Fruit fly (Drosophila melanogaster) whole organism, embryonic: ENCODE data around the gene CG10254.

Experiments
- Asciz ChIP-seq: fragments of 200-800 bp; sonication (Bioruptor generic); optimal IDR thresholded peaks from 2 replicates; lab custom pipeline; 2017; ENCODE audit warnings: missing biosample characterization, mild to moderate bottlenecking, missing genetic modification characterization, missing genetic modification reagents
- Awh ChIP-seq: fragments of 200-800 bp; sonication (Bioruptor generic); IDR thresholded peaks from 2 replicates; pipeline ENCODE4, ENCODE4 v1.3.6; 2022; ENCODE audit warnings: missing biosample characterization, missing genetic modification characterization
- CG10543 ChIP-seq: fragments of 200-800 bp; sonication (Bioruptor generic); optimal IDR thresholded peaks from 3 replicates; lab custom pipeline; 2017; ENCODE audit warnings: missing biosample characterization, mild to moderate bottlenecking, missing genetic modification characterization, moderate library complexity
- CG10565 ChIP-seq: fragments of 200-800 bp; sonication (Bioruptor generic); optimal IDR thresholded peaks from 3 replicates; lab custom pipeline; 2016; ENCODE audit warnings: missing biosample characterization, mild to moderate bottlenecking, missing genetic modification characterization
- CG11398 ChIP-seq: fragments of 200-800 bp; sonication (Bioruptor generic); optimal IDR thresholded peaks from 2 replicates; lab custom pipeline; 2016; ENCODE audit warnings: missing biosample characterization, missing genetic modification characterization
- CG12391 ChIP-seq: fragments of 200-800 bp; sonication (Bioruptor generic); optimal IDR thresholded peaks from 3 replicates; lab custom pipeline; 2018; ENCODE audit warnings: missing biosample characterization, mild to moderate bottlenecking, missing genetic modification characterization, moderate library complexity
- CG13296 ChIP-seq: fragments of 200-800 bp; sonication (Bioruptor generic); optimal IDR thresholded peaks from 3 replicates; lab custom pipeline; 2018; ENCODE audit warnings: missing biosample characterization, mild to moderate bottlenecking, missing genetic modification characterization
- CG14014 ChIP-seq: fragments of 200-800 bp; sonication (Bioruptor generic); IDR thresholded peaks from 2 replicates; pipeline ENCODE4 v1.3.6; 2022; ENCODE audit warnings: missing biosample characterization, missing genetic modification characterization
- CG1603 ChIP-seq: fragments of 200-800 bp; sonication (Bioruptor generic); optimal IDR thresholded peaks from 2 replicates; lab custom pipeline; 2019; ENCODE audit warnings: missing biosample characterization, mild to moderate bottlenecking, missing genetic modification characterization, moderate library complexity
- CG17186 ChIP-seq: fragments of 200-800 bp; sonication (Bioruptor generic); optimal IDR thresholded peaks from 3 replicates; lab custom pipeline; 2017; ENCODE audit warnings: missing biosample characterization, missing genetic modification reagents, missing genetic modification characterization
- CG2875 ChIP-seq: fragments of 200-800 bp; sonication (Bioruptor generic); optimal IDR thresholded peaks from 2 replicates; lab custom pipeline; 2017; ENCODE audit warnings: missing biosample characterization, mild to moderate bottlenecking, missing genetic modification characterization, missing genetic modification reagents
- CG32532 ChIP-seq: fragments of 200-800 bp; sonication (Bioruptor generic); IDR thresholded peaks from 2 replicates; pipeline ENCODE4 v1.3.6; 2022; ENCODE audit warnings: missing biosample characterization, missing genetic modification characterization
- CG33557 ChIP-seq: fragments of 200-800 bp; sonication (Bioruptor generic); optimal IDR thresholded peaks from 2 replicates; lab custom pipeline; 2019; ENCODE audit warnings: missing biosample characterization, mild to moderate bottlenecking, missing genetic modification characterization, moderate library complexity
- CG3838 ChIP-seq: fragments of 200-800 bp; sonication (Bioruptor generic); optimal IDR thresholded peaks from 3 replicates; lab custom pipeline; 2016; ENCODE audit warnings: missing biosample characterization, missing genetic modification characterization
- CG43689 ChIP-seq: fragments of 200-800 bp; sonication (Bioruptor generic); IDR thresholded peaks from 2 replicates; pipeline ENCODE4 v1.3.6; 2022; ENCODE audit warnings: missing biosample characterization, missing genetic modification characterization
- CG6654 ChIP-seq: fragments of 200-800 bp; sonication (Bioruptor generic); optimal IDR thresholded peaks from 2 replicates; lab custom pipeline; 2017; ENCODE audit warnings: missing biosample characterization, mild to moderate bottlenecking, missing genetic modification characterization
- CG7357 ChIP-seq: fragments of 200-800 bp; sonication (Bioruptor generic); IDR thresholded peaks from 3 replicates; pipeline ENCODE4 v1.3.6; 2022; ENCODE audit warnings: missing biosample characterization, missing genetic modification characterization
- CG8478 ChIP-seq: fragments of >200 bp; optimal IDR thresholded peaks from 2 replicates; lab custom pipeline; 2018
- CG9817 ChIP-seq: fragments of 200-800 bp; sonication (Bioruptor generic); optimal IDR thresholded peaks from 2 replicates; lab custom pipeline; 2018; ENCODE audit warnings: missing biosample characterization, mild to moderate bottlenecking, missing genetic modification characterization, moderate library complexity
- Dfd ChIP-seq, 2 experiments: fragments of >200 bp; optimal IDR thresholded peaks; 2 replicates each; lab custom pipeline; 2017; ENCODE audit warnings: missing biosample characterization in 2 of 2, missing genetic modification characterization in 2 of 2
- Doc2 ChIP-seq: fragments of 200-800 bp; sonication (Bioruptor generic); IDR thresholded peaks from 2 replicates; pipeline ENCODE4 v1.3.6; 2022; ENCODE audit warnings: missing biosample characterization, missing genetic modification characterization
- Ets97D ChIP-seq: fragments of 200-800 bp; sonication (Bioruptor generic); optimal IDR thresholded peaks from 3 replicates; lab custom pipeline; 2016; ENCODE audit warnings: missing biosample characterization, missing genetic modification characterization
- HLH54F ChIP-seq: fragments of 200-800 bp; sonication (Bioruptor generic); optimal IDR thresholded peaks from 3 replicates; lab custom pipeline; 2016; ENCODE audit warnings: missing biosample characterization, missing genetic modification characterization
- Jarid2 ChIP-seq: fragments of 200-800 bp; sonication (Bioruptor generic); optimal IDR thresholded peaks from 3 replicates; lab custom pipeline; 2017; ENCODE audit warnings: mild to moderate bottlenecking, missing biosample characterization, missing genetic modification reagents, missing genetic modification characterization
- Lpt ChIP-seq: fragments of >200 bp; optimal IDR thresholded peaks from 2 replicates; lab custom pipeline; 2018; ENCODE audit warnings: missing biosample characterization, missing genetic modification characterization
- MBD-R2 ChIP-seq: fragments of 200-800 bp; sonication (Bioruptor generic); IDR thresholded peaks from 2 replicates; pipeline ENCODE4 v1.3.6; 2022; ENCODE audit warnings: missing biosample characterization, missing genetic modification characterization
- NC2α ChIP-seq: fragments of 200-800 bp; sonication (Bioruptor generic); optimal IDR thresholded peaks from 2 replicates; lab custom pipeline; 2016; ENCODE audit warnings: missing biosample characterization, missing genetic modification characterization
- Nf-YA ChIP-seq: fragments of 200-800 bp; sonication (Bioruptor generic); IDR thresholded peaks from 2 replicates; pipeline ENCODE4 v1.3.6; 2022; ENCODE audit warnings: missing biosample characterization, missing genetic modification characterization
- Oaz ChIP-seq: fragments of 200-800 bp; sonication (Bioruptor generic); IDR thresholded peaks from 2 replicates; pipeline ENCODE4 v1.3.6; 2022; ENCODE audit warnings: missing biosample characterization, missing genetic modification characterization
- Oli ChIP-seq: fragments of 200-800 bp; sonication (Bioruptor generic); optimal IDR thresholded peaks from 2 replicates; lab custom pipeline; 2018; ENCODE audit warnings: missing biosample characterization, mild to moderate bottlenecking, missing genetic modification characterization, moderate library complexity
- Stat92E ChIP-seq, 3 experiments: fragments of >200 bp in 2 of 3; fragments of 200-800 bp in 1 of 3; sonication (Bioruptor generic) in 1 of 3; optimal IDR thresholded peaks; 2 replicates each; lab custom pipeline; 2017 to 2019; ENCODE audit warnings: missing biosample characterization in 3 of 3, missing genetic modification characterization in 3 of 3, mild to moderate bottlenecking in 1 of 3, moderate library complexity in 1 of 3
- Taf1 ChIP-seq: fragments of 200-800 bp; sonication (Bioruptor generic); IDR thresholded peaks from 2 replicates; pipeline ENCODE4 v1.3.6; 2022; ENCODE audit warnings: missing biosample characterization, missing genetic modification characterization
- ab ChIP-seq: fragments of 200-800 bp; sonication (Bioruptor generic); optimal IDR thresholded peaks from 2 replicates; lab custom pipeline; 2016; ENCODE audit warnings: missing biosample characterization, missing genetic modification characterization
- ase ChIP-seq: fragments of 200-800 bp; sonication (Bioruptor generic); IDR thresholded peaks from 3 replicates; pipeline ENCODE4 v1.3.6; 2022; ENCODE audit warnings: missing biosample characterization, missing genetic modification characterization
- bab2 ChIP-seq: fragments of 200-800 bp; sonication (Bioruptor generic); optimal IDR thresholded peaks from 2 replicates; lab custom pipeline; 2016; ENCODE audit warnings: missing biosample characterization, missing genetic modification characterization
- chn ChIP-seq: fragments of 200-800 bp; sonication (Bioruptor generic); optimal IDR thresholded peaks from 2 replicates; lab custom pipeline; 2016; ENCODE audit warnings: missing biosample characterization, missing genetic modification characterization
- eyg ChIP-seq: fragments of 200-800 bp; sonication (Bioruptor generic); optimal IDR thresholded peaks from 3 replicates; lab custom pipeline; 2016; ENCODE audit warnings: missing biosample characterization, missing genetic modification characterization
- her ChIP-seq: fragments of 200-800 bp; sonication (Bioruptor generic); optimal IDR thresholded peaks from 2 replicates; lab custom pipeline; 2016; ENCODE audit warnings: missing biosample characterization, missing genetic modification characterization
- klu ChIP-seq: fragments of 200-800 bp; sonication (Bioruptor generic); IDR thresholded peaks from 2 replicates; pipeline ENCODE4 v1.3.6; 2022; ENCODE audit warnings: missing biosample characterization, missing genetic modification characterization
- odd ChIP-seq: fragments of 200-800 bp; sonication (Bioruptor generic); optimal IDR thresholded peaks from 2 replicates; lab custom pipeline; 2017; ENCODE audit warnings: missing biosample characterization, mild to moderate bottlenecking, missing genetic modification characterization
- pros ChIP-seq: fragments of 200-800 bp; sonication (Bioruptor generic); optimal IDR thresholded peaks from 3 replicates; lab custom pipeline; 2019; ENCODE audit warnings: missing biosample characterization, mild to moderate bottlenecking, missing genetic modification characterization, moderate library complexity
- shn ChIP-seq: fragments of 200-800 bp; sonication (Bioruptor generic); optimal IDR thresholded peaks from 3 replicates; lab custom pipeline; 2016; ENCODE audit warnings: missing biosample characterization, missing genetic modification characterization
- sqz ChIP-seq: fragments of 200-800 bp; sonication (Bioruptor generic); optimal IDR thresholded peaks from 3 replicates; lab custom pipeline; 2018; ENCODE audit warnings: missing biosample characterization, mild to moderate bottlenecking, missing genetic modification characterization
- sug ChIP-seq: fragments of 200-800 bp; optimal IDR thresholded peaks from 2 replicates; lab custom pipeline; 2019; ENCODE audit warnings: missing biosample characterization, mild to moderate bottlenecking, missing genetic modification characterization, moderate library complexity
- tll ChIP-seq, 2 experiments: fragments of 200-800 bp in 1 of 2; fragments of >200 bp in 1 of 2; sonication (Bioruptor generic) in 1 of 2; optimal IDR thresholded peaks; 2 replicates each; lab custom pipeline; 2017 to 2019; ENCODE audit warnings: missing biosample characterization in 2 of 2, missing genetic modification characterization in 2 of 2, mild to moderate bottlenecking in 1 of 2, moderate library complexity in 1 of 2
- tna ChIP-seq: fragments of 200-800 bp; sonication (Bioruptor generic); IDR thresholded peaks from 2 replicates; pipeline ENCODE4 v1.3.6; 2022; ENCODE audit warnings: missing biosample characterization, missing genetic modification characterization; ENCODE audit not compliant: partially characterized antibody
- yki ChIP-seq: fragments of >200 bp; optimal IDR thresholded peaks from 3 replicates; lab custom pipeline; 2018
- zen ChIP-seq: fragments of 200-800 bp; sonication (Bioruptor generic); optimal IDR thresholded peaks from 3 replicates; lab custom pipeline; 2018; ENCODE audit warnings: missing biosample characterization, mild to moderate bottlenecking, missing genetic modification characterization, moderate library complexity
- zfh2 ChIP-seq: fragments of 200-800 bp; sonication (Bioruptor generic); optimal IDR thresholded peaks from 2 replicates; lab custom pipeline; 2016; ENCODE audit warnings: missing biosample characterization, missing genetic modification characterization

CG10254 gene

dm6 chr3R:23669401-23670216, 25.2 kb downstream of the CG10254 start, which contains the start of gene CG31145 (continued):
- TF ChIP-seq CG6654 (GFP tag; lab: Kevin White, UChicago) (peak; percentile 96), CG11398 (peak; percentile 99), CG43689 (peak; percentile 96), zen (tag; lab: Kevin White, UChicago) (peak; percentile 98), CG7357 (GFP tag; lab: Robert Waterston, UW) (peak; percentile 98), odd (GFP tag; lab: Kevin White, UChicago) (peak; percentile 100), tna (GFP tag; lab: Robert Waterston, UW) (peak; percentile 70; the same call in 1 of the 2 replicates), CG32532 (GFP tag; lab: Robert Waterston, UW) (peak; percentile 99), HLH54F (GFP tag; lab: Kevin White, UChicago) (peak; percentile 100), Ets97D (GFP tag; lab: Kevin White, UChicago) (peak; percentile 95), yki (lab: Kevin White, UChicago) (no peak), NC2α (GFP tag; lab: Kevin White, UChicago) (peak; percentile 99), CG14014 (GFP tag; lab: Robert Waterston, UW) (peak; percentile 99), tll (GFP tag; optimal IDR thresholded peaks at IDR 0.05; lab: Kevin White, UChicago) (peak; percentile 65 to 79), MBD-R2 (peak; percentile 98), Lpt (GFP tag; lab: Kevin White, UChicago) (no peak), bab2 (GFP tag; lab: Kevin White, UChicago) (peak; percentile 100), chn (GFP tag; lab: Kevin White, UChicago) (peak; percentile 99), sug (tag; lab: Kevin White, UChicago) (peak; percentile 98), Oaz (peak; percentile 99), shn (GFP tag; lab: Kevin White, UChicago) (peak; percentile 100), CG17186 (GFP tag; lab: Kevin White, UChicago) (peak; percentile 96), CG9817 (peak; percentile 99), Taf1 (GFP tag; lab: Robert Waterston, UW) (peak; percentile 97), CG12391 (peak; percentile 100), Stat92E (GFP tag; optimal IDR thresholded peaks at IDR 0.05; lab: Kevin White, UChicago) (peak in 1 of 3 experiments; percentile 94), CG33557 (GFP tag; lab: Kevin White, UChicago) (peak; percentile 87), CG2875 (GFP tag; lab: Kevin White, UChicago) (peak; percentile 99), her (GFP tag; lab: Kevin White, UChicago) (peak; percentile 98), eyg (GFP tag; lab: Kevin White, UChicago) (peak; percentile 99), CG10543 (peak; percentile 99), Asciz (GFP tag; lab: Kevin White, UChicago) (peak; percentile 100), Doc2 (peak; percentile 97; the same call in 1 of the 2 replicates), CG10565 (GFP tag; lab: Kevin White, UChicago) (peak; percentile 99), Nf-YA (peak; percentile 98), Dfd (GFP tag; optimal IDR thresholded peaks at IDR 0.05; lab: Kevin White, UChicago) (peak in 1 of 2 experiments; percentile 95), Oli (peak; percentile 100), CG13296 (GFP tag; lab: Kevin White, UChicago) (peak; percentile 99), CG8478 (lab: Kevin White, UChicago) (no peak), CG1603 (peak; percentile 98), Jarid2 (GFP tag; lab: Kevin White, UChicago) (peak; percentile 97), Awh (GFP tag; lab: Robert Waterston, UW) (peak; percentile 98), ab (GFP tag; lab: Kevin White, UChicago) (peak; percentile 99), CG3838 (peak; percentile 96), ase (GFP tag; lab: Robert Waterston, UW) (peak; percentile 98), sqz (peak; percentile 99), klu (GFP tag; lab: Robert Waterston, UW) (peak; percentile 99), zfh2 (GFP tag; lab: Kevin White, UChicago) (peak; percentile 100), pros (peak; percentile 61)
